Fruit fly (Drosophila melanogaster): ENCODE data around the gene Scsalpha1.

DNA sequence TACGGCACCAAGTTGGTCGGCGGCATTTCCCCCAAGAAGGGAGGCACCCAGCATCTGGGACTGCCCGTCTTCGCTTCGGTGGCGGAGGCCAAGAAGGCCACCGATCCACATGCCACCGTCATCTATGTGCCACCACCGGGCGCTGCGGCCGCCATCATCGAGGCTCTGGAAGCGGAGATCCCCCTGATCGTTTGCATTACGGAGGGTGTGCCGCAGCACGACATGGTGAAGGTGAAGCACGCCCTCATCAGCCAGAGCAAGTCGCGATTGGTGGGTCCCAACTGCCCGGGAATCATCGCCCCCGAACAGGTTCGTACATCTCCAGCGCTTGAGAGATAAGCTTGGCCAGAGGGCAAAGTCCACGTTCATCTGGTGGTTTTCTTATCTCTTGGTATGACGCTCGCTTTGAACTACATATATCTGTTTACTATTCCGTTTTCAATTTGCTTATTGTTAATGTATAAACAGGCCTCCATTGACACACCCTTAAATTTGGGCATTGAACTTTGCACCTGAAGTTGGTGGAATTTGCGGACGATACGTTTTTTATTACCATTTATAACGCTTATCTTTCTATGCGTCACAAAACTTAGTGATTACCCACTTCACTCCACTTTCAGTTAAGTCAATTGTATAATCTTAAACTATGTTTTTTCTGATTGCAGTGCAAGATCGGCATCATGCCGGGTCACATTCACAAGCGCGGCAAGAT lies 2.9 kb downstream of the Scsalpha1 start:
- TF ChIP-seq CTCF (GFP tag; optimal IDR thresholded peaks at IDR 0.05) (no peak), ase (GFP tag; IDR thresholded peaks at IDR 0.05) (no peak), chm (GFP tag; IDR thresholded peaks at IDR 0.05) (no peak), CG14014 (GFP tag; IDR thresholded peaks at IDR 0.05) (no peak), CG3847 (GFP tag; IDR thresholded peaks at IDR 0.05) (no peak), CG15514 (GFP tag; optimal IDR thresholded peaks at IDR 0.05) (no peak), pb (GFP tag; optimal IDR thresholded peaks at IDR 0.05) (no peak), aop (GFP tag; IDR thresholded peaks at IDR 0.05) (no peak)

All from whole organism, embryonic.